Fruit fly (Drosophila melanogaster): ENCODE data around the gene glu.

DNA sequence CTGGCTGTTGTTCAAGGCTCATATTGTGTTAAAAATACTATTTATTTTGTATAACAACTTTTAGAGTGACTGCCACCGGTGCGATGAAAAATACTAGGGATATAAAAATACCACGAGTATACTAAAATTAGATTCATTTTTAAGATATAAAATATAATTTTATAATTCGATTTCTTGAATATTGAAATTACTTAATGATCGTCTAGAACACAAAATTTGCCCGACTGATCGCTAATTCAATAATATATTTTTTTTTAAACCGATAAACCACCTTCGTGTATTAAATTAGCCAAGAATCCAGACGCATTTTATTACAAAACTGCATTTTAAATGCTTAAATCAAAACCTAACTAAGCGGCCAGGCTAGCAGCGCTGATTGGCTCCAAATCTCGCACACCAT is 7.2 kb downstream of the glu start, which contains the start of gene CG17996:
- TF ChIP-seq pan (optimal IDR thresholded peaks at IDR 0.05) (no peak), CG8478 (optimal IDR thresholded peaks at IDR 0.05) (no peak), EcR (GFP tag; optimal IDR thresholded peaks at IDR 0.05) (no peak), Dll (optimal IDR thresholded peaks at IDR 0.05) (no peak)

All from whole organism.